Worm (Caenorhabditis elegans) whole organism, early embryonic: Measurements from ENCODE around the gene F46B3.8.

Source experiments
- F13C5.2 ChIP-seq: sonication (generic microtip); optimal IDR thresholded peaks from 2 replicates; lab custom pipeline; 2017; ENCODE audit warnings: mild to moderate bottlenecking, missing genetic modification characterization, inconsistent platforms, missing compliant biosample characterization
- ama-1 ChIP-seq: fragments of 150-350 bp; optimal IDR thresholded peaks from 2 replicates; lab custom pipeline; 2014
- tra-4 ChIP-seq: sonication (generic microtip); optimal IDR thresholded peaks from 2 replicates; lab custom pipeline; 2017; ENCODE audit warnings: missing genetic modification characterization, missing compliant biosample characterization

F46B3.8 gene

ce11 chrV:20574872-20575271 lies 48.1 kb downstream of the F46B3.8 start:
- TF ChIP-seq ama-1, result no peak

- no peak for TF ChIP-seq tra-4 (tag; lab: Kevin White, UChicago)
Measured at ce11 chrV:20574314-20574713, 48.6 kb downstream of the F46B3.8 start, which contains the start of gene clec-263. Gene clec-263 (plus strand): TSS chrV:20574614.

- TF ChIP-seq F13C5.2 (tag; lab: Kevin White, UChicago), result no peak
Measured at ce11 chrV:20573392-20573791, 49.6 kb downstream of the F46B3.8 start, which contains the start of gene F26F2.5. Gene F26F2.5 (plus strand): TSS chrV:20573692.
